Worm (Caenorhabditis elegans) whole organism, young adult: ENCODE measurements around the gene C34D4.10.

Experiments used
- B0336.3 ChIP-seq: fragments of 200-800 bp; sonication (Bioruptor generic); IDR thresholded peaks from 2 replicates; pipeline ENCODE4 v1.3.6; 2022; ENCODE audit warnings: missing genetic modification characterization, missing compliant biosample characterization
- F22D6.2 ChIP-seq: sonication (generic microtip); optimal IDR thresholded peaks from 2 replicates; lab custom pipeline; 2016; ENCODE audit warnings: mild to moderate bottlenecking, missing genetic modification characterization, missing compliant biosample characterization
- F39B2.1 ChIP-seq: fragments of 200-800 bp; sonication (Bioruptor generic); IDR thresholded peaks from 2 replicates; pipeline ENCODE4 v1.3.6; 2022; ENCODE audit warnings: missing genetic modification reagents, missing genetic modification characterization, missing compliant biosample characterization
- F49E8.2 ChIP-seq: sonication (generic microtip); optimal IDR thresholded peaks from 3 replicates; lab custom pipeline; 2017; ENCODE audit warnings: missing genetic modification characterization, mild to moderate bottlenecking, missing compliant biosample characterization, antibody characterized with exemption, moderate library complexity; ENCODE audit not compliant: insufficient read depth
- F52B5.7 ChIP-seq: sonication (generic microtip); optimal IDR thresholded peaks from 2 replicates; lab custom pipeline; 2016; ENCODE audit warnings: mild to moderate bottlenecking, missing genetic modification characterization, missing compliant biosample characterization
- F57A8.1 ChIP-seq: fragments of 200-800 bp; sonication (Bioruptor generic); optimal IDR thresholded peaks from 2 replicates; lab custom pipeline; 2018; ENCODE audit warnings: mild to moderate bottlenecking, missing genetic modification characterization, moderate library complexity, missing compliant biosample characterization
- F57C9.4 ChIP-seq: sonication (generic microtip); optimal IDR thresholded peaks from 2 replicates; lab custom pipeline; 2017; ENCODE audit warnings: mild to moderate bottlenecking, missing genetic modification characterization, missing compliant biosample characterization
- Y53F4B.3 ChIP-seq: fragments of 200-800 bp; sonication (Bioruptor generic); IDR thresholded peaks from 2 replicates; pipeline ENCODE4 v1.3.6; 2022; ENCODE audit warnings: missing genetic modification reagents, missing genetic modification characterization, missing compliant biosample characterization
- Y67H2A.10 ChIP-seq: fragments of 200-800 bp; sonication (Bioruptor generic); conservative IDR thresholded peaks from 2 replicates; pipeline ENCODE4 v1.3.6; 2022; ENCODE audit warnings: missing genetic modification reagents, missing genetic modification characterization, missing compliant biosample characterization
- Y79H2A.3 ChIP-seq: fragments of 200-800 bp; sonication (Bioruptor generic); conservative IDR thresholded peaks from 2 replicates; pipeline ENCODE4 v1.3.6; 2022; ENCODE audit warnings: missing genetic modification reagents, missing genetic modification characterization, missing compliant biosample characterization
- ZK185.1 ChIP-seq: sonication (generic microtip); optimal IDR thresholded peaks from 2 replicates; lab custom pipeline; 2016; ENCODE audit warnings: mild to moderate bottlenecking, missing genetic modification characterization, missing compliant biosample characterization; ENCODE audit not compliant: poor library complexity, severe bottlenecking
- aptf-3 ChIP-seq: fragments of 200-800 bp; sonication (Bioruptor generic); IDR thresholded peaks from 2 replicates; pipeline ENCODE4 v1.3.6; 2022; ENCODE audit warnings: missing genetic modification characterization, missing compliant biosample characterization
- ceh-27 ChIP-seq: fragments of 200-800 bp; sonication (Bioruptor generic); optimal IDR thresholded peaks from 2 replicates; lab custom pipeline; 2018; ENCODE audit warnings: mild to moderate bottlenecking, missing genetic modification characterization, moderate library complexity, missing compliant biosample characterization
- ceh-58 ChIP-seq: fragments of 200-800 bp; sonication (Bioruptor generic); IDR thresholded peaks from 2 replicates; pipeline ENCODE4 v1.3.6; 2022; ENCODE audit warnings: missing genetic modification characterization, missing compliant biosample characterization
- ceh-91 ChIP-seq: fragments of 200-800 bp; sonication (Bioruptor generic); IDR thresholded peaks from 2 replicates; pipeline ENCODE4 v1.3.6; 2022; ENCODE audit warnings: missing genetic modification reagents, missing genetic modification characterization, missing compliant biosample characterization
- die-1 ChIP-seq: sonication (generic microtip); optimal IDR thresholded peaks from 2 replicates; lab custom pipeline; 2016; ENCODE audit warnings: missing genotype, mild to moderate bottlenecking, missing genetic modification characterization, missing compliant biosample characterization
- dpff-1 ChIP-seq: sonication (generic microtip); optimal IDR thresholded peaks from 2 replicates; lab custom pipeline; 2017; ENCODE audit warnings: mild to moderate bottlenecking, missing genetic modification characterization, missing compliant biosample characterization
- egl-18 ChIP-seq: fragments of 200-800 bp; sonication (Bioruptor generic); IDR thresholded peaks from 2 replicates; pipeline ENCODE4 v1.3.6; 2022; ENCODE audit warnings: missing genetic modification reagents, missing genetic modification characterization, missing compliant biosample characterization
- ekl-4 ChIP-seq: fragments of 200-800 bp; sonication (Bioruptor generic); IDR thresholded peaks from 2 replicates; pipeline ENCODE4 v1.3.6; 2022; ENCODE audit warnings: missing genetic modification reagents, missing genetic modification characterization, missing compliant biosample characterization
- fkh-3 ChIP-seq: sonication (generic microtip); optimal IDR thresholded peaks from 2 replicates; lab custom pipeline; 2016; ENCODE audit warnings: mild to moderate bottlenecking, missing genetic modification characterization, missing compliant biosample characterization
- him-1 ChIP-seq: sonication (generic microtip); optimal IDR thresholded peaks from 2 replicates; lab custom pipeline; 2016; ENCODE audit warnings: missing genotype, missing genetic modification reagents, missing genetic modification characterization, missing compliant biosample characterization
- hmg-1.2 ChIP-seq: fragments of 200-800 bp; sonication (Bioruptor generic); IDR thresholded peaks from 2 replicates; pipeline ENCODE4 v1.3.6; 2022; ENCODE audit warnings: missing genetic modification reagents, missing genetic modification characterization, missing compliant biosample characterization
- hmg-20 ChIP-seq: fragments of 200-800 bp; sonication (Bioruptor generic); IDR thresholded peaks from 2 replicates; pipeline ENCODE4 v1.3.6; 2022; ENCODE audit warnings: missing genetic modification reagents, missing genetic modification characterization, missing compliant biosample characterization
- hrde-1 ChIP-seq: sonication (generic microtip); optimal IDR thresholded peaks from 2 replicates; lab custom pipeline; 2016; ENCODE audit warnings: missing genetic modification characterization, mild to moderate bottlenecking, missing compliant biosample characterization, moderate library complexity, missing genotype, missing genetic modification reagents, borderline replicate concordance
- let-607 ChIP-seq, 2 experiments: fragments of 200-800 bp in 1 of 2; sonication (Bioruptor generic) in 1 of 2; sonication (generic microtip) in 1 of 2; optimal IDR thresholded peaks; 2 replicates each; lab custom pipeline; 2016 to 2018; ENCODE audit warnings: mild to moderate bottlenecking in 2 of 2, missing compliant biosample characterization in 2 of 2, missing genetic modification characterization in 2 of 2, moderate library complexity in 2 of 2, missing genotype in 1 of 2
- lin-26 ChIP-seq: fragments of 200-800 bp; sonication (Bioruptor generic); IDR thresholded peaks from 2 replicates; pipeline ENCODE4 v1.3.6; 2022; ENCODE audit warnings: missing genetic modification reagents, missing genetic modification characterization, missing compliant biosample characterization
- lsl-1 ChIP-seq: fragments of 200-800 bp; sonication (Bioruptor generic); optimal IDR thresholded peaks from 2 replicates; lab custom pipeline; 2018; ENCODE audit warnings: mild to moderate bottlenecking, missing genetic modification characterization, moderate library complexity, missing compliant biosample characterization
- madf-6 ChIP-seq: fragments of 200-800 bp; sonication (Bioruptor generic); IDR thresholded peaks from 2 replicates; pipeline ENCODE4 v1.3.6; 2022; ENCODE audit warnings: missing genetic modification reagents, missing genetic modification characterization, missing compliant biosample characterization
- mel-28 ChIP-seq: sonication (generic microtip); optimal IDR thresholded peaks from 2 replicates; lab custom pipeline; 2016; ENCODE audit warnings: borderline replicate concordance, mild to moderate bottlenecking, missing genetic modification characterization, missing compliant biosample characterization
- nfya-1 ChIP-seq: sonication (generic microtip); optimal IDR thresholded peaks from 2 replicates; lab custom pipeline; 2017; ENCODE audit warnings: antibody characterized with exemption, missing compliant biosample characterization, missing genetic modification characterization, borderline replicate concordance; ENCODE audit not compliant: insufficient read depth
- nfya-2 ChIP-seq: fragments of 200-800 bp; sonication (Bioruptor generic); IDR thresholded peaks from 2 replicates; pipeline ENCODE4 v1.3.6; 2022; ENCODE audit warnings: missing genetic modification reagents, missing genetic modification characterization, missing compliant biosample characterization
- nfyb-1 ChIP-seq: fragments of 200-800 bp; sonication (Bioruptor generic); IDR thresholded peaks from 2 replicates; pipeline ENCODE4 v1.3.6; 2022; ENCODE audit warnings: missing genetic modification reagents, missing genetic modification characterization, missing compliant biosample characterization
- nhr-120 ChIP-seq: fragments of 200-800 bp; sonication (Bioruptor generic); IDR thresholded peaks from 2 replicates; pipeline ENCODE4 v1.3.6; 2022; ENCODE audit warnings: missing genetic modification characterization, missing compliant biosample characterization
- nhr-80 ChIP-seq: sonication (generic microtip); optimal IDR thresholded peaks from 2 replicates; lab custom pipeline; 2016; ENCODE audit warnings: missing genetic modification characterization, missing compliant biosample characterization
- nhr-90 ChIP-seq: sonication (generic microtip); optimal IDR thresholded peaks from 2 replicates; lab custom pipeline; 2016; ENCODE audit warnings: missing genotype, mild to moderate bottlenecking, missing genetic modification characterization, missing compliant biosample characterization
- rcor-1 ChIP-seq: fragments of 200-800 bp; sonication (Bioruptor generic); IDR thresholded peaks from 2 replicates; pipeline ENCODE4 v1.3.6; 2022; ENCODE audit warnings: missing genetic modification reagents, missing genetic modification characterization, missing compliant biosample characterization
- rec-8 ChIP-seq, 2 experiments: sonication (generic microtip); optimal IDR thresholded peaks; 2 replicates each; lab custom pipeline; 2016; ENCODE audit warnings: mild to moderate bottlenecking in 2 of 2, missing genetic modification characterization in 2 of 2, missing genetic modification reagents in 2 of 2, missing genotype in 2 of 2, missing biosample characterization in 1 of 2, missing compliant biosample characterization in 1 of 2, moderate library complexity in 1 of 2
- rpc-1 ChIP-seq, 2 experiments: fragments of 150-350 bp in 1 of 2; sonication (generic microtip) in 1 of 2; optimal IDR thresholded peaks; 2 replicates each; lab custom pipeline; 2014 to 2018; ENCODE audit warnings: missing biosample characterization in 1 of 2, missing genetic modification characterization in 1 of 2, missing genetic modification reagents in 1 of 2, missing genotype in 1 of 2
- sea-2 ChIP-seq: fragments of 200-800 bp; sonication (Bioruptor generic); IDR thresholded peaks from 2 replicates; pipeline ENCODE4 v1.3.6; 2022; ENCODE audit warnings: missing genetic modification characterization, missing compliant biosample characterization
- snpc-1.3 ChIP-seq: sonication (generic microtip); optimal IDR thresholded peaks from 2 replicates; lab custom pipeline; 2017; ENCODE audit warnings: missing genetic modification characterization, mild to moderate bottlenecking, missing compliant biosample characterization, antibody characterized with exemption, moderate library complexity, missing genotype, missing genetic modification reagents; ENCODE audit not compliant: insufficient read depth
- snpc-3.4 ChIP-seq: sonication (generic microtip); optimal IDR thresholded peaks from 2 replicates; lab custom pipeline; 2017; ENCODE audit warnings: missing genetic modification characterization, mild to moderate bottlenecking, missing compliant biosample characterization, antibody characterized with exemption, moderate library complexity, missing genotype, missing genetic modification reagents
- tbp1 ChIP-seq: fragments of 200-800 bp; sonication (Bioruptor generic); optimal IDR thresholded peaks from 2 replicates; lab custom pipeline; 2018; ENCODE audit warnings: mild to moderate bottlenecking, missing genetic modification characterization, missing compliant biosample characterization
- unc-130 ChIP-seq: sonication (generic microtip); optimal IDR thresholded peaks from 2 replicates; lab custom pipeline; 2016; ENCODE audit warnings: missing genetic modification reagents, missing genetic modification characterization, missing compliant biosample characterization
- zfh-2 ChIP-seq: fragments of 200-800 bp; sonication (Bioruptor generic); conservative IDR thresholded peaks from 2 replicates; pipeline ENCODE4 v1.3.6; 2022; ENCODE audit warnings: missing genetic modification reagents, missing genetic modification characterization, missing compliant biosample characterization
- ztf-18 ChIP-seq: sonication (generic microtip); optimal IDR thresholded peaks from 2 replicates; lab custom pipeline; 2016; ENCODE audit warnings: missing genotype, mild to moderate bottlenecking, missing genetic modification characterization, missing compliant biosample characterization
- ztf-22 ChIP-seq: fragments of 200-800 bp; sonication (Bioruptor generic); optimal IDR thresholded peaks from 2 replicates; lab custom pipeline; 2018; ENCODE audit warnings: mild to moderate bottlenecking, missing genetic modification characterization, moderate library complexity, missing compliant biosample characterization
- ztf-6 ChIP-seq: fragments of 200-800 bp; sonication (Bioruptor generic); IDR thresholded peaks from 2 replicates; pipeline ENCODE4 v1.3.6; 2022; ENCODE audit warnings: missing genetic modification reagents, missing genetic modification characterization, missing compliant biosample characterization

Gene C34D4.10

ce11 chrIV:7149020-7149601 is 27.9 kb upstream of the C34D4.10 start, which contains the start of gene C34D4.4 (continued):
- TF ChIP-seq ZK185.1 (tag; lab: Kevin White, UChicago): no peak
- TF ChIP-seq F52B5.7 (tag; lab: Kevin White, UChicago): no peak
- TF ChIP-seq snpc-3.4 (tag; lab: Kevin White, UChicago): no peak
- TF ChIP-seq B0336.3 (GFP tag; lab: Robert Waterston, UW): no peak
- no peak for TF ChIP-seq die-1 (tag; lab: Kevin White, UChicago)
- TF ChIP-seq F57C9.4 (tag; lab: Kevin White, UChicago): no peak
- no peak for TF ChIP-seq ztf-6
- TF ChIP-seq aptf-3 (GFP tag; lab: Robert Waterston, UW): no peak
- no peak for TF ChIP-seq hrde-1
- TF ChIP-seq egl-18: no peak
- no peak for TF ChIP-seq rec-8 (tag; optimal IDR thresholded peaks at IDR 0.05; lab: Kevin White, UChicago)
- TF ChIP-seq F57A8.1 (GFP tag; lab: Kevin White, UChicago): no peak
- no peak for TF ChIP-seq nfya-1 (tag; lab: Kevin White, UChicago)
- no peak for TF ChIP-seq rpc-1 (optimal IDR thresholded peaks at IDR 0.05; lab: Kevin White, UChicago)
- no peak for TF ChIP-seq rpc-1 (tag; optimal IDR thresholded peaks at IDR 0.05; lab: Kevin White, UChicago)
- no peak for TF ChIP-seq Y67H2A.10 (GFP tag; lab: Robert Waterston, UW)
- TF ChIP-seq nfya-2: no peak
- TF ChIP-seq fkh-3: no peak
- TF ChIP-seq hmg-1.2 (GFP tag; lab: Robert Waterston, UW): peak; percentile 14; the same call in 1 of the 2 replicates
- TF ChIP-seq unc-130: no peak
- no peak for TF ChIP-seq Y53F4B.3
- no peak for TF ChIP-seq F22D6.2
- TF ChIP-seq nhr-80: no peak
- TF ChIP-seq mel-28 (tag; lab: Kevin White, UChicago): no peak
- TF ChIP-seq rcor-1 (GFP tag; lab: Robert Waterston, UW): no peak
- no peak for TF ChIP-seq ceh-58
- no peak for TF ChIP-seq let-607 (tag; optimal IDR thresholded peaks at IDR 0.05; lab: Kevin White, UChicago)
- TF ChIP-seq nfyb-1 (GFP tag; lab: Robert Waterston, UW): no peak
- no peak for TF ChIP-seq ztf-22
- peak; percentile 52 for TF ChIP-seq ceh-91
- TF ChIP-seq hmg-20: no peak
- TF ChIP-seq Y79H2A.3 (GFP tag; lab: Robert Waterston, UW): no peak
- TF ChIP-seq dpff-1 (tag; lab: Kevin White, UChicago): no peak
- TF ChIP-seq ekl-4 (GFP tag; lab: Robert Waterston, UW): no peak
- no peak for TF ChIP-seq zfh-2 (GFP tag; lab: Robert Waterston, UW)
- no peak for TF ChIP-seq F39B2.1 (GFP tag; lab: Robert Waterston, UW)
- peak; percentile 73 for TF ChIP-seq lsl-1 (GFP tag; lab: Kevin White, UChicago)
- TF ChIP-seq snpc-1.3: no peak
- no peak for TF ChIP-seq nhr-120 (GFP tag; lab: Robert Waterston, UW)
- no peak for TF ChIP-seq sea-2 (GFP tag; lab: Robert Waterston, UW)
- no peak for TF ChIP-seq ztf-18 (tag; lab: Kevin White, UChicago)
- TF ChIP-seq madf-6 (GFP tag; lab: Robert Waterston, UW): peak; percentile 43; the same call in 1 of the 2 replicates
- no peak for TF ChIP-seq nhr-90 (tag; lab: Kevin White, UChicago)
- TF ChIP-seq ceh-27 (GFP tag; lab: Kevin White, UChicago): no peak
- TF ChIP-seq lin-26 (GFP tag; lab: Robert Waterston, UW): no peak
- TF ChIP-seq tbp1 (GFP tag; lab: Kevin White, UChicago): no peak
- TF ChIP-seq him-1 (tag; lab: Kevin White, UChicago): no peak
- TF ChIP-seq F49E8.2 (tag; lab: Kevin White, UChicago): no peak
